Worm (Caenorhabditis elegans): ENCODE data around the gene F56D6.6.
A peak's percentile ranks its signal among the peaks of the same experiment; 100 is the strongest.

- no peak for TF ChIP-seq lir-3 (tag; optimal IDR thresholded peaks at IDR 0.05)
- no peak for TF ChIP-seq nhr-237 (tag; optimal IDR thresholded peaks at IDR 0.05)
- no peak for TF ChIP-seq nhr-76 (tag; optimal IDR thresholded peaks at IDR 0.05)
- peak; percentile 100 for TF ChIP-seq pqm-1 (tag; optimal IDR thresholded peaks at IDR 0.05)
- no peak for TF ChIP-seq Y75B8A.6 (GFP tag; IDR thresholded peaks at IDR 0.05)
- TF ChIP-seq gei-8 (GFP tag; optimal IDR thresholded peaks at IDR 0.05): no peak
- TF ChIP-seq egl-27 (tag; optimal IDR thresholded peaks at IDR 0.05): no peak
- no peak for TF ChIP-seq lsy-2 (tag; optimal IDR thresholded peaks at IDR 0.05)
- TF ChIP-seq ceh-20 (GFP tag; IDR thresholded peaks at IDR 0.05): peak; percentile 66; the same call in 1 of the 2 replicates
- TF ChIP-seq pha-4 (GFP tag; IDR thresholded peaks at IDR 0.05): no peak
- peak; percentile 16 for TF ChIP-seq pha-4 (tag; optimal IDR thresholded peaks at IDR 0.05)
- peak; percentile 99 for TF ChIP-seq nhr-77 (tag; optimal IDR thresholded peaks at IDR 0.05)
- no peak for TF ChIP-seq R02D3.7 (tag; optimal IDR thresholded peaks at IDR 0.05)
Measured at ce11 chrIV:3899719-3900554, 3.1 kb upstream of the F56D6.6 start, which contains the start of gene srz-62.

All from whole organism, L4 larva.